Worm (Caenorhabditis elegans) whole organism, young adult: ENCODE data around the gene clec-25.

Source experiments
- C17E4.6 ChIP-seq: fragments of 200-800 bp; sonication (Bioruptor generic); IDR thresholded peaks from 2 replicates; pipeline ENCODE4 v1.3.6; 2022; ENCODE audit warnings: missing genetic modification reagents, missing genetic modification characterization, missing compliant biosample characterization
- D2030.7 ChIP-seq: fragments of 200-800 bp; sonication (Bioruptor generic); IDR thresholded peaks from 2 replicates; pipeline ENCODE4 v1.3.6; 2022; ENCODE audit warnings: missing genetic modification reagents, missing genetic modification characterization, missing compliant biosample characterization
- F23B12.7 ChIP-seq: sonication (generic microtip); optimal IDR thresholded peaks from 2 replicates; lab custom pipeline; 2017; ENCODE audit warnings: missing genetic modification characterization, mild to moderate bottlenecking, missing compliant biosample characterization, antibody characterized with exemption, moderate library complexity; ENCODE audit not compliant: insufficient read depth
- F33H1.4 ChIP-seq: fragments of 200-800 bp; sonication (Bioruptor generic); IDR thresholded peaks from 2 replicates; pipeline ENCODE4 v1.3.6; 2022; ENCODE audit warnings: missing genetic modification reagents, missing genetic modification characterization, missing compliant biosample characterization
- F39B2.1 ChIP-seq: fragments of 200-800 bp; sonication (Bioruptor generic); IDR thresholded peaks from 2 replicates; pipeline ENCODE4 v1.3.6; 2022; ENCODE audit warnings: missing genetic modification reagents, missing genetic modification characterization, missing compliant biosample characterization
- F52B5.7 ChIP-seq: sonication (generic microtip); optimal IDR thresholded peaks from 2 replicates; lab custom pipeline; 2016; ENCODE audit warnings: mild to moderate bottlenecking, missing genetic modification characterization, missing compliant biosample characterization
- F55B11.4 ChIP-seq: sonication (generic microtip); optimal IDR thresholded peaks from 2 replicates; lab custom pipeline; 2016; ENCODE audit warnings: missing compliant biosample characterization, missing genetic modification characterization, borderline replicate concordance; ENCODE audit not compliant: insufficient read depth
- Y53G8AR.9 ChIP-seq: fragments of 200-800 bp; sonication (Bioruptor generic); conservative IDR thresholded peaks from 2 replicates; pipeline ENCODE4 v1.3.6; 2022; ENCODE audit warnings: missing genetic modification reagents, missing genetic modification characterization, missing compliant biosample characterization
- atf-7 ChIP-seq: sonication (generic microtip); optimal IDR thresholded peaks from 2 replicates; lab custom pipeline; 2017; ENCODE audit warnings: mild to moderate bottlenecking, missing genetic modification characterization, missing compliant biosample characterization
- attf-5 ChIP-seq: fragments of 200-800 bp; sonication (Bioruptor generic); optimal IDR thresholded peaks from 2 replicates; lab custom pipeline; 2018; ENCODE audit warnings: mild to moderate bottlenecking, missing genetic modification characterization, missing compliant biosample characterization
- bed-1 ChIP-seq: fragments of 200-800 bp; sonication (Bioruptor generic); IDR thresholded peaks from 2 replicates; pipeline ENCODE4 v1.3.6; 2022; ENCODE audit warnings: missing genetic modification reagents, missing genetic modification characterization, missing compliant biosample characterization
- cebp-1 ChIP-seq, 2 experiments: fragments of 200-800 bp in 1 of 2; sonication (Bioruptor generic) in 1 of 2; sonication (generic microtip) in 1 of 2; IDR thresholded peaks in 1 of 2; optimal IDR thresholded peaks in 1 of 2; 2 replicates each; pipeline versions ENCODE4 v1.3.6 to Lab custom; 2017 to 2022; ENCODE audit warnings: missing compliant biosample characterization in 2 of 2, missing genetic modification characterization in 2 of 2, mild to moderate bottlenecking in 1 of 2, missing genetic modification reagents in 1 of 2, moderate library complexity in 1 of 2
- ceh-58 ChIP-seq: fragments of 200-800 bp; sonication (Bioruptor generic); IDR thresholded peaks from 2 replicates; pipeline ENCODE4 v1.3.6; 2022; ENCODE audit warnings: missing genetic modification characterization, missing compliant biosample characterization
- ceh-79 ChIP-seq: sonication (generic microtip); optimal IDR thresholded peaks from 2 replicates; lab custom pipeline; 2017; ENCODE audit warnings: mild to moderate bottlenecking, missing genetic modification characterization, missing compliant biosample characterization
- ceh-91 ChIP-seq: fragments of 200-800 bp; sonication (Bioruptor generic); IDR thresholded peaks from 2 replicates; pipeline ENCODE4 v1.3.6; 2022; ENCODE audit warnings: missing genetic modification reagents, missing genetic modification characterization, missing compliant biosample characterization
- die-1 ChIP-seq: sonication (generic microtip); optimal IDR thresholded peaks from 2 replicates; lab custom pipeline; 2016; ENCODE audit warnings: missing genotype, mild to moderate bottlenecking, missing genetic modification characterization, missing compliant biosample characterization
- dox-1 ChIP-seq: fragments of 200-800 bp; sonication (Bioruptor generic); IDR thresholded peaks from 2 replicates; pipeline ENCODE4 v1.3.6; 2022; ENCODE audit warnings: missing genetic modification reagents, missing genetic modification characterization, missing compliant biosample characterization
- egrh-3 ChIP-seq: fragments of 200-800 bp; sonication (Bioruptor generic); IDR thresholded peaks from 2 replicates; pipeline ENCODE4 v1.3.6; 2022; ENCODE audit warnings: missing genetic modification reagents, missing genetic modification characterization, missing compliant biosample characterization
- fkh-3 ChIP-seq: sonication (generic microtip); optimal IDR thresholded peaks from 2 replicates; lab custom pipeline; 2016; ENCODE audit warnings: mild to moderate bottlenecking, missing genetic modification characterization, missing compliant biosample characterization
- gei-17 ChIP-seq: fragments of 200-800 bp; sonication (Bioruptor generic); optimal IDR thresholded peaks from 2 replicates; lab custom pipeline; 2018; ENCODE audit warnings: mild to moderate bottlenecking, missing genetic modification characterization, missing compliant biosample characterization
- hlh-26 ChIP-seq: fragments of 200-800 bp; sonication (Bioruptor generic); conservative IDR thresholded peaks from 2 replicates; pipeline ENCODE4 v1.3.6; 2022; ENCODE audit warnings: missing genetic modification reagents, missing genetic modification characterization, missing compliant biosample characterization
- hsf-1 ChIP-seq: fragments of 200-800 bp; sonication (Bioruptor generic); IDR thresholded peaks from 2 replicates; pipeline ENCODE4 v1.3.6; 2022; ENCODE audit warnings: missing genetic modification reagents, missing genetic modification characterization, missing compliant biosample characterization
- lin-54 ChIP-seq: fragments of 200-800 bp; sonication (Bioruptor generic); optimal IDR thresholded peaks from 2 replicates; lab custom pipeline; 2018; ENCODE audit warnings: mild to moderate bottlenecking, missing genetic modification characterization, missing compliant biosample characterization
- lsl-1 ChIP-seq: fragments of 200-800 bp; sonication (Bioruptor generic); optimal IDR thresholded peaks from 2 replicates; lab custom pipeline; 2018; ENCODE audit warnings: mild to moderate bottlenecking, missing genetic modification characterization, moderate library complexity, missing compliant biosample characterization
- madf-10 ChIP-seq: sonication (generic microtip); optimal IDR thresholded peaks from 2 replicates; lab custom pipeline; 2016; ENCODE audit warnings: mild to moderate bottlenecking, missing genetic modification characterization, missing compliant biosample characterization
- madf-8 ChIP-seq: fragments of 200-800 bp; sonication (Bioruptor generic); conservative IDR thresholded peaks from 2 replicates; pipeline ENCODE4 v1.3.6; 2022; ENCODE audit warnings: missing genetic modification reagents, missing genetic modification characterization, missing compliant biosample characterization
- mcd-1 ChIP-seq: fragments of 200-800 bp; sonication (Bioruptor generic); IDR thresholded peaks from 2 replicates; pipeline ENCODE4 v1.3.6; 2022; ENCODE audit warnings: missing genetic modification reagents, missing genetic modification characterization, missing compliant biosample characterization
- mel-28 ChIP-seq: sonication (generic microtip); optimal IDR thresholded peaks from 2 replicates; lab custom pipeline; 2016; ENCODE audit warnings: borderline replicate concordance, mild to moderate bottlenecking, missing genetic modification characterization, missing compliant biosample characterization
- nfya-1 ChIP-seq: sonication (generic microtip); optimal IDR thresholded peaks from 2 replicates; lab custom pipeline; 2017; ENCODE audit warnings: antibody characterized with exemption, missing compliant biosample characterization, missing genetic modification characterization, borderline replicate concordance; ENCODE audit not compliant: insufficient read depth
- nfyb-1 ChIP-seq: fragments of 200-800 bp; sonication (Bioruptor generic); IDR thresholded peaks from 2 replicates; pipeline ENCODE4 v1.3.6; 2022; ENCODE audit warnings: missing genetic modification reagents, missing genetic modification characterization, missing compliant biosample characterization
- nhr-27 ChIP-seq: fragments of 200-800 bp; sonication (Bioruptor generic); optimal IDR thresholded peaks from 2 replicates; lab custom pipeline; 2018; ENCODE audit warnings: mild to moderate bottlenecking, missing genetic modification characterization, moderate library complexity, missing compliant biosample characterization
- nhr-80 ChIP-seq: sonication (generic microtip); optimal IDR thresholded peaks from 2 replicates; lab custom pipeline; 2016; ENCODE audit warnings: missing genetic modification characterization, missing compliant biosample characterization
- repo-1 ChIP-seq: sonication (generic microtip); optimal IDR thresholded peaks from 2 replicates; lab custom pipeline; 2017; ENCODE audit warnings: mild to moderate bottlenecking, missing genetic modification characterization, missing compliant biosample characterization
- sdz-38 ChIP-seq: sonication (generic microtip); optimal IDR thresholded peaks from 2 replicates; lab custom pipeline; 2016; ENCODE audit warnings: missing genotype, missing genetic modification characterization, missing compliant biosample characterization
- snpc-1.3 ChIP-seq: sonication (generic microtip); optimal IDR thresholded peaks from 2 replicates; lab custom pipeline; 2017; ENCODE audit warnings: missing genetic modification characterization, mild to moderate bottlenecking, missing compliant biosample characterization, antibody characterized with exemption, moderate library complexity, missing genotype, missing genetic modification reagents; ENCODE audit not compliant: insufficient read depth
- sptf-2 ChIP-seq: fragments of 200-800 bp; sonication (Bioruptor generic); optimal IDR thresholded peaks from 2 replicates; lab custom pipeline; 2018; ENCODE audit warnings: mild to moderate bottlenecking, missing genetic modification characterization, missing compliant biosample characterization
- tbp1 ChIP-seq: fragments of 200-800 bp; sonication (Bioruptor generic); optimal IDR thresholded peaks from 2 replicates; lab custom pipeline; 2018; ENCODE audit warnings: mild to moderate bottlenecking, missing genetic modification characterization, missing compliant biosample characterization
- tbx-9 ChIP-seq: sonication (generic microtip); optimal IDR thresholded peaks from 2 replicates; lab custom pipeline; 2016; ENCODE audit warnings: borderline replicate concordance, missing genetic modification characterization, inconsistent platforms, missing compliant biosample characterization
- xnd-1 ChIP-seq: sonication (generic microtip); optimal IDR thresholded peaks from 2 replicates; lab custom pipeline; 2016; ENCODE audit warnings: missing genotype, missing genetic modification reagents, missing genetic modification characterization, missing compliant biosample characterization
- zim-3 ChIP-seq: sonication (generic microtip); optimal IDR thresholded peaks from 2 replicates; lab custom pipeline; 2017; ENCODE audit warnings: mild to moderate bottlenecking, missing genetic modification characterization, moderate library complexity, missing compliant biosample characterization
- ztf-18 ChIP-seq: sonication (generic microtip); optimal IDR thresholded peaks from 2 replicates; lab custom pipeline; 2016; ENCODE audit warnings: missing genotype, mild to moderate bottlenecking, missing genetic modification characterization, missing compliant biosample characterization
- ztf-26 ChIP-seq: sonication (generic microtip); optimal IDR thresholded peaks from 2 replicates; lab custom pipeline; 2017; ENCODE audit warnings: missing genetic modification characterization, missing compliant biosample characterization
- ztf-28 ChIP-seq: fragments of 200-800 bp; sonication (Bioruptor generic); IDR thresholded peaks from 2 replicates; pipeline ENCODE4 v1.3.6; 2022; ENCODE audit warnings: missing genetic modification reagents, missing genetic modification characterization, missing compliant biosample characterization
- ztf-6 ChIP-seq: fragments of 200-800 bp; sonication (Bioruptor generic); IDR thresholded peaks from 2 replicates; pipeline ENCODE4 v1.3.6; 2022; ENCODE audit warnings: missing genetic modification reagents, missing genetic modification characterization, missing compliant biosample characterization

Gene clec-25

ce11 chrV:16874966-16875365 lies 31.9 kb downstream of the clec-25 start, which contains the start of gene F49A5.10:
Gene F49A5.10 (plus strand): TSS chrV:16875266.
- TF ChIP-seq ztf-18 (tag; lab: Kevin White, UChicago) (no peak), ztf-28 (GFP tag; lab: Robert Waterston, UW) (no peak), tbp1 (GFP tag; lab: Kevin White, UChicago) (no peak), F23B12.7 (tag; lab: Kevin White, UChicago) (no peak), atf-7 (tag; lab: Kevin White, UChicago) (no peak), lsl-1 (GFP tag; lab: Kevin White, UChicago) (no peak), sdz-38 (tag; lab: Kevin White, UChicago) (no peak), F55B11.4 (tag; lab: Kevin White, UChicago) (no peak), F39B2.1 (GFP tag; lab: Robert Waterston, UW) (no peak), dox-1 (no peak), lin-54 (GFP tag; lab: Kevin White, UChicago) (no peak), fkh-3 (tag; lab: Kevin White, UChicago) (no peak), madf-10 (no peak), nhr-27 (no peak), ztf-26 (tag; lab: Kevin White, UChicago) (no peak), C17E4.6 (no peak), sptf-2 (GFP tag; lab: Kevin White, UChicago) (no peak), hlh-26 (GFP tag; lab: Robert Waterston, UW) (no peak)

- TF ChIP-seq hsf-1: peak; percentile 92
- TF ChIP-seq, all 124 proteins: peak for 1; not testable (repeated sequence) for 123
These were observed 34.0 kb downstream of the clec-25 start for ce11 chrV:16877081-16877480.

ce11 chrV:16879532-16879931 lies 36.5 kb downstream of the clec-25 start:
- TF ChIP-seq tbx-9 (tag; lab: Kevin White, UChicago) (no peak), xnd-1 (tag; lab: Kevin White, UChicago) (no peak), zim-3 (tag; lab: Kevin White, UChicago) (no peak), ceh-91 (GFP tag; lab: Robert Waterston, UW) (no peak), attf-5 (GFP tag; lab: Kevin White, UChicago) (no peak), F52B5.7 (no peak), madf-8 (GFP tag; lab: Robert Waterston, UW) (no peak), ceh-58 (GFP tag; lab: Robert Waterston, UW) (no peak), atf-7 (tag; lab: Kevin White, UChicago) (no peak), gei-17 (GFP tag; lab: Kevin White, UChicago) (no peak), die-1 (no peak), nfyb-1 (GFP tag; lab: Robert Waterston, UW) (no peak), F55B11.4 (tag; lab: Kevin White, UChicago) (no peak), bed-1 (GFP tag; lab: Robert Waterston, UW) (no peak), Y53G8AR.9 (GFP tag; lab: Robert Waterston, UW) (no peak), nhr-27 (no peak), nfya-1 (tag; lab: Kevin White, UChicago) (no peak)

ce11 chrV:16880054-16880453 lies 37.0 kb downstream of the clec-25 start, which contains the start of gene F09C6.3:
Gene F09C6.3 (minus strand): TSS chrV:16880154.
- no peak for TF ChIP-seq mel-28 (tag; lab: Kevin White, UChicago)
- no peak for TF ChIP-seq gei-17 (GFP tag; lab: Kevin White, UChicago)
- no peak for TF ChIP-seq ceh-79 (tag; lab: Kevin White, UChicago)
- no peak for TF ChIP-seq dox-1
- no peak for TF ChIP-seq D2030.7 (GFP tag; lab: Robert Waterston, UW)
- no peak for TF ChIP-seq snpc-1.3 (tag; lab: Kevin White, UChicago)
- TF ChIP-seq F33H1.4 (GFP tag; lab: Robert Waterston, UW): no peak
- no peak for TF ChIP-seq die-1
- TF ChIP-seq egrh-3 (GFP tag; lab: Robert Waterston, UW): no peak
- TF ChIP-seq cebp-1 (GFP tag; IDR thresholded peaks at IDR 0.05; lab: Robert Waterston, UW): no peak
- no peak for TF ChIP-seq cebp-1 (tag; optimal IDR thresholded peaks at IDR 0.05; lab: Kevin White, UChicago)
- no peak for TF ChIP-seq mcd-1
- no peak for TF ChIP-seq nhr-80
- no peak for TF ChIP-seq repo-1
- TF ChIP-seq ztf-6 (GFP tag; lab: Robert Waterston, UW): no peak
